Worm (Caenorhabditis elegans) whole organism, midembryonic: ENCODE measurements around the gene Y55F3BR.11.

ENCODE experiments used
- T22C8.4 ChIP-seq: fragments of 200-800 bp; sonication (Bioruptor generic); IDR thresholded peaks from 2 replicates; pipeline ENCODE4 v1.3.6; 2022; ENCODE audit warnings: missing genetic modification characterization, missing compliant biosample characterization
- cog-1 ChIP-seq: sonication (generic microtip); optimal IDR thresholded peaks from 2 replicates; lab custom pipeline; 2016; ENCODE audit warnings: missing genetic modification characterization, missing compliant biosample characterization
- flt-1 ChIP-seq: fragments of 200-800 bp; sonication (Bioruptor generic); IDR thresholded peaks from 2 replicates; pipeline ENCODE4 v1.3.6; 2022; ENCODE audit warnings: missing genetic modification characterization, missing compliant biosample characterization
- klf-2 ChIP-seq: fragments of 200-800 bp; sonication (Bioruptor generic); conservative IDR thresholded peaks from 2 replicates; pipeline ENCODE4 v1.3.6; 2022; ENCODE audit warnings: missing genetic modification reagents, missing genetic modification characterization, missing compliant biosample characterization
- med-1 ChIP-seq: sonication (generic microtip); optimal IDR thresholded peaks from 2 replicates; lab custom pipeline; 2017; ENCODE audit warnings: missing genetic modification characterization, mild to moderate bottlenecking, missing compliant biosample characterization, antibody characterized with exemption, missing genetic modification reagents; ENCODE audit not compliant: insufficient read depth
- ref-1 ChIP-seq: fragments of 200-800 bp; sonication (Bioruptor generic); conservative IDR thresholded peaks from 2 replicates; pipeline ENCODE4 v1.3.6; 2022; ENCODE audit warnings: missing genetic modification reagents, missing genetic modification characterization, missing compliant biosample characterization
- ztf-23 ChIP-seq: fragments of 200-800 bp; sonication (Bioruptor generic); IDR thresholded peaks from 2 replicates; pipeline ENCODE4 v1.3.6; 2022; ENCODE audit warnings: missing genetic modification reagents, missing genetic modification characterization, missing compliant biosample characterization
- ztf-29 ChIP-seq: fragments of 200-800 bp; sonication (Bioruptor generic); IDR thresholded peaks from 2 replicates; pipeline ENCODE4 v1.3.6; 2022; ENCODE audit warnings: missing genetic modification reagents, missing genetic modification characterization, missing compliant biosample characterization

- TF ChIP-seq klf-2 (GFP tag; lab: Robert Waterston, UW) (no peak), cog-1 (tag; lab: Kevin White, UChicago) (no peak), ref-1 (GFP tag; lab: Robert Waterston, UW) (no peak), flt-1 (GFP tag; lab: Robert Waterston, UW) (no peak), T22C8.4 (no peak), med-1 (GFP tag; lab: Kevin White, UChicago) (no peak), ztf-23 (no peak), ztf-29 (GFP tag; lab: Robert Waterston, UW) (no peak)
These were observed at the start of gene Y55F3BR.11, which contains the start of gene lem-4 for ce11 chrIV:854357-855269.
